Fruit fly (Drosophila melanogaster): Measurements from ENCODE around the gene Arl4.

Gene Arl4

dm6 chr4:128884-129457 lies 50.2 kb downstream of the Arl4 start:
- peak; percentile 94 for TF ChIP-seq kay (GFP tag; ENCODE audit: borderline replicate concordance)
- no peak for TF ChIP-seq CG7045 (GFP tag; optimal IDR thresholded peaks at IDR 0.05)
- TF ChIP-seq bab1 (GFP tag; optimal IDR thresholded peaks at IDR 0.05) = no peak

Measured in whole organism, adult.